Worm (Caenorhabditis elegans) whole organism, late embryonic: Measurements from ENCODE around the gene C35D10.8.

ENCODE experiments used
- C08G9.2 ChIP-seq: sonication (generic microtip); optimal IDR thresholded peaks from 2 replicates; lab custom pipeline; 2016; ENCODE audit warnings: mild to moderate bottlenecking, missing genetic modification characterization, moderate library complexity, missing compliant biosample characterization
- C38D4.7 ChIP-seq: fragments of 200-800 bp; sonication (Bioruptor generic); optimal IDR thresholded peaks from 2 replicates; lab custom pipeline; 2018; ENCODE audit warnings: mild to moderate bottlenecking, missing genetic modification characterization, moderate library complexity, missing compliant biosample characterization
- K02D7.2 ChIP-seq: sonication (generic microtip); optimal IDR thresholded peaks from 2 replicates; lab custom pipeline; 2017; ENCODE audit warnings: mild to moderate bottlenecking, missing genetic modification characterization, missing compliant biosample characterization
- K09A11.1 ChIP-seq: sonication (generic microtip); optimal IDR thresholded peaks from 2 replicates; lab custom pipeline; 2017; ENCODE audit warnings: antibody characterized with exemption, mild to moderate bottlenecking, missing genetic modification characterization, missing compliant biosample characterization; ENCODE audit not compliant: insufficient read depth
- T23F11.4 ChIP-seq: fragments of 200-800 bp; sonication (Bioruptor generic); optimal IDR thresholded peaks from 2 replicates; lab custom pipeline; 2018; ENCODE audit warnings: mild to moderate bottlenecking, missing genetic modification characterization, missing compliant biosample characterization
- Y22D7AL.16 ChIP-seq: sonication (generic microtip); optimal IDR thresholded peaks from 2 replicates; lab custom pipeline; 2016; ENCODE audit warnings: missing genetic modification characterization, missing compliant biosample characterization
- ahr-1 ChIP-seq: sonication (generic microtip); optimal IDR thresholded peaks from 2 replicates; lab custom pipeline; 2016; ENCODE audit warnings: missing genetic modification characterization, missing compliant biosample characterization
- ama-1 ChIP-seq: fragments of 150-350 bp; optimal IDR thresholded peaks from 2 replicates; lab custom pipeline; 2014
- ceh-18 ChIP-seq: sonication (generic microtip); optimal IDR thresholded peaks from 2 replicates; lab custom pipeline; 2016; ENCODE audit warnings: missing genetic modification characterization, missing compliant biosample characterization
- ceh-19 ChIP-seq: fragments of 200-800 bp; sonication (Bioruptor generic); optimal IDR thresholded peaks from 2 replicates; lab custom pipeline; 2018; ENCODE audit warnings: mild to moderate bottlenecking, missing genetic modification characterization, missing compliant biosample characterization
- ceh-2 ChIP-seq: sonication (generic microtip); optimal IDR thresholded peaks from 2 replicates; lab custom pipeline; 2016; ENCODE audit warnings: missing genotype, missing genetic modification characterization, missing compliant biosample characterization
- ceh-22 ChIP-seq: sonication (generic microtip); optimal IDR thresholded peaks from 2 replicates; lab custom pipeline; 2017; ENCODE audit warnings: missing biosample characterization, missing genetic modification characterization
- ceh-30 ChIP-seq: fragments of 150-350 bp; optimal IDR thresholded peaks from 2 replicates; lab custom pipeline; 2014; ENCODE audit warnings: missing biosample characterization, missing genetic modification characterization
- ceh-31 ChIP-seq: sonication (generic microtip); optimal IDR thresholded peaks from 2 replicates; lab custom pipeline; 2016; ENCODE audit warnings: missing genetic modification characterization, missing compliant biosample characterization
- ceh-34 ChIP-seq: sonication (generic microtip); optimal IDR thresholded peaks from 2 replicates; lab custom pipeline; 2016; ENCODE audit warnings: mild to moderate bottlenecking, missing genetic modification characterization, missing compliant biosample characterization
- ceh-45 ChIP-seq: fragments of 200-800 bp; sonication (Bioruptor generic); IDR thresholded peaks from 2 replicates; pipeline ENCODE4 v1.3.6; 2022; ENCODE audit warnings: missing genetic modification reagents, missing genetic modification characterization, missing compliant biosample characterization
- ceh-48 ChIP-seq: sonication (generic microtip); optimal IDR thresholded peaks from 2 replicates; lab custom pipeline; 2016; ENCODE audit warnings: missing genetic modification characterization, inconsistent platforms, missing compliant biosample characterization
- ceh-9 ChIP-seq: sonication (generic microtip); optimal IDR thresholded peaks from 2 replicates; lab custom pipeline; 2016; ENCODE audit warnings: mild to moderate bottlenecking, missing genetic modification characterization, inconsistent platforms, missing compliant biosample characterization
- che-1 ChIP-seq: sonication (generic microtip); optimal IDR thresholded peaks from 2 replicates; lab custom pipeline; 2016; ENCODE audit warnings: mild to moderate bottlenecking, missing genetic modification characterization, missing compliant biosample characterization
- dmd-4 ChIP-seq: sonication (generic microtip); optimal IDR thresholded peaks from 2 replicates; lab custom pipeline; 2016; ENCODE audit warnings: borderline replicate concordance, missing genetic modification characterization, missing compliant biosample characterization
- dve-1 ChIP-seq: sonication (generic microtip); optimal IDR thresholded peaks from 2 replicates; lab custom pipeline; 2017; ENCODE audit warnings: antibody characterized with exemption, mild to moderate bottlenecking, missing genetic modification characterization, missing compliant biosample characterization
- elt-2 ChIP-seq: sonication (generic microtip); optimal IDR thresholded peaks from 2 replicates; lab custom pipeline; 2016; ENCODE audit warnings: missing genetic modification reagents, missing genetic modification characterization, missing compliant biosample characterization
- eyg-1 ChIP-seq: sonication (generic microtip); optimal IDR thresholded peaks from 2 replicates; lab custom pipeline; 2016; ENCODE audit warnings: missing genotype, missing genetic modification characterization, missing compliant biosample characterization
- fax-1 ChIP-seq: sonication (generic microtip); optimal IDR thresholded peaks from 2 replicates; lab custom pipeline; 2016; ENCODE audit warnings: missing genotype, missing genetic modification characterization, missing compliant biosample characterization
- fkh-10 ChIP-seq: fragments of 150-350 bp; optimal IDR thresholded peaks from 2 replicates; lab custom pipeline; 2014; ENCODE audit warnings: missing biosample characterization, missing genetic modification reagents, missing genetic modification characterization
- fkh-6 ChIP-seq: sonication (generic microtip); optimal IDR thresholded peaks from 2 replicates; lab custom pipeline; 2016; ENCODE audit warnings: missing genetic modification characterization, missing compliant biosample characterization
- gmeb-2 ChIP-seq: sonication (generic microtip); optimal IDR thresholded peaks from 2 replicates; lab custom pipeline; 2016; ENCODE audit warnings: missing genetic modification characterization, inconsistent platforms, missing compliant biosample characterization
- hlh-15 ChIP-seq: sonication (generic microtip); optimal IDR thresholded peaks from 2 replicates; lab custom pipeline; 2016; ENCODE audit warnings: missing genetic modification characterization, missing compliant biosample characterization
- hlh-30 ChIP-seq: sonication (generic microtip); optimal IDR thresholded peaks from 2 replicates; lab custom pipeline; 2017; ENCODE audit warnings: antibody characterized with exemption, missing genetic modification characterization, missing compliant biosample characterization; ENCODE audit not compliant: insufficient read depth
- hlh-8 ChIP-seq: sonication (generic microtip); optimal IDR thresholded peaks from 2 replicates; lab custom pipeline; 2016; ENCODE audit warnings: missing genotype, missing genetic modification characterization, missing compliant biosample characterization
- lim-6 ChIP-seq: sonication (generic microtip); optimal IDR thresholded peaks from 2 replicates; lab custom pipeline; 2016; ENCODE audit warnings: missing genetic modification characterization, missing compliant biosample characterization
- lin-11 ChIP-seq: fragments of 200-800 bp; sonication (Bioruptor generic); optimal IDR thresholded peaks from 2 replicates; lab custom pipeline; 2018; ENCODE audit warnings: mild to moderate bottlenecking, missing genetic modification characterization, missing compliant biosample characterization
- mec-3 ChIP-seq: sonication (generic microtip); optimal IDR thresholded peaks from 2 replicates; lab custom pipeline; 2016; ENCODE audit warnings: borderline replicate concordance, missing genetic modification characterization, missing compliant biosample characterization
- nfya-1 ChIP-seq: sonication (generic microtip); optimal IDR thresholded peaks from 2 replicates; lab custom pipeline; 2017; ENCODE audit warnings: missing genetic modification characterization, mild to moderate bottlenecking, missing compliant biosample characterization, antibody characterized with exemption, moderate library complexity
- nhr-232 ChIP-seq: sonication (generic microtip); optimal IDR thresholded peaks from 2 replicates; lab custom pipeline; 2016; ENCODE audit warnings: missing genetic modification characterization, missing compliant biosample characterization
- npax-4 ChIP-seq: sonication (generic microtip); optimal IDR thresholded peaks from 2 replicates; lab custom pipeline; 2016; ENCODE audit warnings: missing genetic modification characterization, missing compliant biosample characterization
- odd-2 ChIP-seq: sonication (generic microtip); optimal IDR thresholded peaks from 2 replicates; lab custom pipeline; 2017; ENCODE audit warnings: antibody characterized with exemption, mild to moderate bottlenecking, missing genetic modification characterization, missing compliant biosample characterization
- pag-3 ChIP-seq: sonication (generic microtip); optimal IDR thresholded peaks from 2 replicates; lab custom pipeline; 2016; ENCODE audit warnings: missing compliant biosample characterization, missing genetic modification characterization, borderline replicate concordance
- pax-1 ChIP-seq: fragments of 150-350 bp; optimal IDR thresholded peaks from 2 replicates; lab custom pipeline; 2014; ENCODE audit warnings: missing biosample characterization, missing genetic modification characterization
- pha-2 ChIP-seq: sonication (generic microtip); optimal IDR thresholded peaks from 2 replicates; lab custom pipeline; 2017; ENCODE audit warnings: mild to moderate bottlenecking, missing genetic modification characterization, missing compliant biosample characterization
- pqm-1 ChIP-seq: sonication (generic microtip); optimal IDR thresholded peaks from 2 replicates; lab custom pipeline; 2016; ENCODE audit warnings: missing genetic modification characterization, missing compliant biosample characterization
- pros-1 ChIP-seq: fragments of 150-350 bp; optimal IDR thresholded peaks from 2 replicates; lab custom pipeline; 2014; ENCODE audit warnings: missing biosample characterization, missing genetic modification reagents, missing genetic modification characterization
- ref-2 ChIP-seq: sonication (generic microtip); optimal IDR thresholded peaks from 2 replicates; lab custom pipeline; 2016; ENCODE audit warnings: missing genetic modification characterization, missing compliant biosample characterization
- sdc-2 ChIP-seq: sonication (generic microtip); optimal IDR thresholded peaks from 2 replicates; lab custom pipeline; 2016; ENCODE audit warnings: missing genotype, missing genetic modification characterization, missing compliant biosample characterization
- sox-2 ChIP-seq: fragments of 200-800 bp; sonication (Bioruptor generic); IDR thresholded peaks from 2 replicates; pipeline ENCODE4 v1.3.6; 2022; ENCODE audit warnings: missing genetic modification reagents, missing genetic modification characterization, missing compliant biosample characterization
- syd-9 ChIP-seq: sonication (generic microtip); optimal IDR thresholded peaks from 2 replicates; lab custom pipeline; 2016; ENCODE audit warnings: mild to moderate bottlenecking, missing genetic modification characterization, moderate library complexity, missing compliant biosample characterization
- tbx-2 ChIP-seq: sonication (generic microtip); optimal IDR thresholded peaks from 2 replicates; lab custom pipeline; 2016; ENCODE audit warnings: missing genetic modification characterization, missing compliant biosample characterization
- tbx-7 ChIP-seq: sonication (generic microtip); optimal IDR thresholded peaks from 2 replicates; lab custom pipeline; 2016; ENCODE audit warnings: missing genotype, missing genetic modification characterization, missing compliant biosample characterization
- ttx-3 ChIP-seq: sonication (generic microtip); optimal IDR thresholded peaks from 2 replicates; lab custom pipeline; 2016; ENCODE audit warnings: missing genetic modification reagents, missing genetic modification characterization, missing compliant biosample characterization
- unc-42 ChIP-seq: sonication (generic microtip); optimal IDR thresholded peaks from 2 replicates; lab custom pipeline; 2016; ENCODE audit warnings: missing genotype, missing genetic modification characterization, missing compliant biosample characterization
- unc-55 ChIP-seq: sonication (generic microtip); optimal IDR thresholded peaks from 2 replicates; lab custom pipeline; 2017; ENCODE audit warnings: missing biosample characterization, missing genetic modification reagents, missing genetic modification characterization
- unc-86 ChIP-seq: sonication (generic microtip); optimal IDR thresholded peaks from 2 replicates; lab custom pipeline; 2016; ENCODE audit warnings: missing genetic modification characterization, missing compliant biosample characterization
- zip-5 ChIP-seq: sonication (generic microtip); optimal IDR thresholded peaks from 2 replicates; lab custom pipeline; 2016; ENCODE audit warnings: missing genetic modification characterization, missing compliant biosample characterization
- ztf-16 ChIP-seq: sonication (generic microtip); optimal IDR thresholded peaks from 2 replicates; lab custom pipeline; 2017; ENCODE audit warnings: missing genetic modification characterization, missing compliant biosample characterization

C35D10.8 gene

ce11 chrIII:4905405-4905804 is 50.4 kb downstream of the C35D10.8 start, which contains the start of gene F26F4.8:
F26F4.8 (minus strand) TSS chrIII:4905473.
- TF ChIP-seq ceh-48 (tag; lab: Kevin White, UChicago) = no peak
- TF ChIP-seq lim-6 = peak; percentile 43
- no peak for TF ChIP-seq ceh-22 (tag; lab: Kevin White, UChicago)
- TF ChIP-seq pros-1 (tag; lab: Kevin White, UChicago) = no peak
- no peak for TF ChIP-seq T23F11.4
- no peak for TF ChIP-seq nfya-1 (tag; lab: Kevin White, UChicago)
- peak; percentile 62 for TF ChIP-seq elt-2 (tag; lab: Kevin White, UChicago)
- TF ChIP-seq unc-55 (GFP tag; lab: Kevin White, UChicago) = no peak
- no peak for TF ChIP-seq lin-11 (tag; lab: Kevin White, UChicago)
- TF ChIP-seq ceh-19 (GFP tag; lab: Kevin White, UChicago) = no peak
- no peak for TF ChIP-seq syd-9 (tag; lab: Kevin White, UChicago)
- no peak for TF ChIP-seq ttx-3
- peak; percentile 15 for TF ChIP-seq ceh-34 (tag; lab: Kevin White, UChicago)
- peak; percentile 51 for TF ChIP-seq fax-1 (tag; lab: Kevin White, UChicago)
- peak; percentile 1 for TF ChIP-seq ztf-16
- TF ChIP-seq sox-2 (GFP tag; lab: Robert Waterston, UW) = no peak
- TF ChIP-seq zip-5 (tag; lab: Kevin White, UChicago) = peak; percentile 75
- no peak for TF ChIP-seq C38D4.7
- TF ChIP-seq ceh-31 (tag; lab: Kevin White, UChicago) = peak; percentile 92
- peak; percentile 85 for TF ChIP-seq tbx-7 (tag; lab: Kevin White, UChicago)
- TF ChIP-seq Y22D7AL.16 (tag; lab: Kevin White, UChicago) = no peak
- peak; percentile 89 for TF ChIP-seq hlh-8
- TF ChIP-seq unc-86 (tag; lab: Kevin White, UChicago) = peak; percentile 10
- no peak for TF ChIP-seq odd-2 (tag; lab: Kevin White, UChicago)
- peak; percentile 54 for TF ChIP-seq sdc-2 (tag; lab: Kevin White, UChicago)
- TF ChIP-seq ceh-30 = no peak
- TF ChIP-seq ref-2 (tag; lab: Kevin White, UChicago) = peak; percentile 51
- TF ChIP-seq ceh-18 = peak; percentile 6
- TF ChIP-seq fkh-6 (tag; lab: Kevin White, UChicago) = peak; percentile 40
- TF ChIP-seq C08G9.2 (tag; lab: Kevin White, UChicago) = peak; percentile 90
- no peak for TF ChIP-seq dve-1 (tag; lab: Kevin White, UChicago)
- TF ChIP-seq pha-2 (tag; lab: Kevin White, UChicago) = no peak
- no peak for TF ChIP-seq nhr-232 (tag; lab: Kevin White, UChicago)
- peak; percentile 93 for TF ChIP-seq ceh-2 (tag; lab: Kevin White, UChicago)
- TF ChIP-seq gmeb-2 (tag; lab: Kevin White, UChicago) = no peak
- no peak for TF ChIP-seq fkh-10 (GFP tag; lab: Kevin White, UChicago)
- no peak for TF ChIP-seq pqm-1 (tag; lab: Kevin White, UChicago)
- TF ChIP-seq tbx-2 (tag; lab: Kevin White, UChicago) = peak; percentile 85
- TF ChIP-seq hlh-30 (tag; lab: Kevin White, UChicago) = no peak
- no peak for TF ChIP-seq pag-3
- TF ChIP-seq eyg-1 (tag; lab: Kevin White, UChicago) = peak; percentile 7
- TF ChIP-seq K02D7.2 = no peak
- no peak for TF ChIP-seq dmd-4 (tag; lab: Kevin White, UChicago)
- peak; percentile 79 for TF ChIP-seq mec-3 (tag; lab: Kevin White, UChicago)
- TF ChIP-seq ama-1 (lab: Kevin White, UChicago) = no peak
- no peak for TF ChIP-seq K09A11.1 (tag; lab: Kevin White, UChicago)
- peak; percentile 20 for TF ChIP-seq unc-42
- TF ChIP-seq hlh-15 (tag; lab: Kevin White, UChicago) = no peak
- no peak for TF ChIP-seq che-1 (tag; lab: Kevin White, UChicago)
- no peak for TF ChIP-seq pax-1 (tag; lab: Kevin White, UChicago)
- no peak for TF ChIP-seq ceh-9
- TF ChIP-seq ceh-45 (GFP tag; lab: Robert Waterston, UW) = no peak
- TF ChIP-seq ahr-1 (tag; lab: Kevin White, UChicago) = peak; percentile 24
- TF ChIP-seq npax-4 = no peak
